Fruit fly (Drosophila melanogaster): ENCODE measurements around the gene CG7290.

dm6 chr3L:20230178-20230775, 24.4 kb upstream of the CG7290 start:
- TF ChIP-seq foxo (GFP tag; optimal IDR thresholded peaks at IDR 0.05): no peak
- no peak for TF ChIP-seq Abd-B (GFP tag; optimal IDR thresholded peaks at IDR 0.05)
- no peak for TF ChIP-seq tai (GFP tag; optimal IDR thresholded peaks at IDR 0.05)
- TF ChIP-seq rgr (GFP tag; optimal IDR thresholded peaks at IDR 0.05): no peak
- TF ChIP-seq Vsx2 (GFP tag; optimal IDR thresholded peaks at IDR 0.05; ENCODE audit: partially characterized antibody): no peak
- TF ChIP-seq usp (GFP tag; optimal IDR thresholded peaks at IDR 0.05): no peak
- TF ChIP-seq Rel (GFP tag; optimal IDR thresholded peaks at IDR 0.05): no peak
- TF ChIP-seq Rel (tag; optimal IDR thresholded peaks at IDR 0.05): no peak
- no peak for TF ChIP-seq psq (GFP tag; optimal IDR thresholded peaks at IDR 0.05)
- TF ChIP-seq CrebA (GFP tag; optimal IDR thresholded peaks at IDR 0.05; ENCODE audit: borderline replicate concordance): no peak
- no peak for TF ChIP-seq OdsH (GFP tag; optimal IDR thresholded peaks at IDR 0.05)
- no peak for TF ChIP-seq fru (GFP tag; optimal IDR thresholded peaks at IDR 0.05)
